Comparison of ENCODE assay signal across 2 fruit fly cellular contexts in the genomic region with DNA sequence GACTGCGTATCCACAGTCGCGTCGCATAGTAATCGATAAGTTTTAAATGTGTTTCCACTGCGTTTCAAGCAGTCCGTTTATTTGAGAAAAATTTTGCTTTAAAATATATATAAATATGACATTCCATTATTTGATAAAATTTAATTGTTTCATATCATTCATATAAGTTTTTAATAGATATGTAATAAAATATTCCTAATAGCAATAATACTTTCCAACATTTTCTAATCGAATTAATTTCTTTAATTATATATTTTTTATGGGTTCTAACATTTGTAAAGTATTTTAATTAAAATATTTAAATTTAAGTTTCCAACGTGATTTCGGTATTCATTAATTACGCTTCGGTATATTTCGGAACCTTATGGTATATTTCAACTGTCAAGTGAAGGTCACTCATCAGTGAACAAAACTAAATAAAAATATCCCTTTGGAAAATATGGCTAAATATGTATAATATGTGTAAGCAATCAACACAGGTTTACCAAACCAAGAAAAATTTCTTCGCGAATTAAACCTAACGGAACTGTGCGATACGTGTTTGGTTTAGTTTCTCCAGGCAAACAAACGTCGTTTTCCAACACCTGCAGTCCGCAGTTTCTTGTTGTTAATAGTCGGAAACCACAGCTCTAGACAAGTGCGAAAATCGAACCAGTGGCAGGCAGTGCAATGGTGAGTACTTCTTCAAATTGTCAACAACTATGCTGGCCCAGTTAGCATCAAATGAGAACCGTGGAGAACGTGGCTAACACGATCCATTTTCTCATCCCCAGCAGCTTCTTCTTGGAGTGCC.
TF ChIP-seq lines count a peak whose summit lies in the region.

Gene CG7739, minus strand, starts transcription at position 8 of the 793 bp plus-strand sequence.
Gene SCCRO, plus strand, starts transcription at position 370 of the 793 bp plus-strand sequence.

TF ChIP-seq in whole organism, embryonic, 481 proteins besides CTCF, POLR2A, EP300 and RAD21 (continued from another document and continues in another):
- peak; percentile 49 for TF ChIP-seq CG9797 (GFP tag; optimal IDR thresholded peaks at IDR 0.05; lab: Kevin White, UChicago)
- TF ChIP-seq CG7745 (tag; optimal IDR thresholded peaks at IDR 0.05; lab: Kevin White, UChicago), result no peak
- TF ChIP-seq psq (GFP tag; optimal IDR thresholded peaks at IDR 0.05; lab: Kevin White, UChicago), result peak; percentile 50
- no peak for TF ChIP-seq twi (tag; optimal IDR thresholded peaks at IDR 0.05; lab: Kevin White, UChicago)
- no peak for TF ChIP-seq mld (GFP tag; IDR thresholded peaks at IDR 0.05; lab: Robert Waterston, UW; ENCODE audit: partially characterized antibody)
- TF ChIP-seq CG13287 (GFP tag; IDR thresholded peaks at IDR 0.05; lab: Robert Waterston, UW; ENCODE audit: partially characterized antibody), result peak; percentile 76
- no peak for TF ChIP-seq CG7928 (GFP tag; optimal IDR thresholded peaks at IDR 0.05; lab: Kevin White, UChicago)
- TF ChIP-seq CG10274 (GFP tag; optimal IDR thresholded peaks at IDR 0.05; lab: Kevin White, UChicago), result no peak
- TF ChIP-seq dimm (GFP tag; IDR thresholded peaks at IDR 0.05; lab: Robert Waterston, UW), result no peak
- peak; percentile 49 for TF ChIP-seq B-H2 (GFP tag; optimal IDR thresholded peaks at IDR 0.05; lab: Kevin White, UChicago)
- TF ChIP-seq CG3163 (GFP tag; optimal IDR thresholded peaks at IDR 0.05; lab: Kevin White, UChicago), result no peak
- TF ChIP-seq Rx (GFP tag; IDR thresholded peaks at IDR 0.05; lab: Robert Waterston, UW), result peak; percentile 52; the same call in 1 of the 2 replicates
- TF ChIP-seq eve (GFP tag; optimal IDR thresholded peaks at IDR 0.05; lab: Kevin White, UChicago), result no peak
- TF ChIP-seq CG3847 (GFP tag; IDR thresholded peaks at IDR 0.05; lab: Robert Waterston, UW), result peak; percentile 53
- TF ChIP-seq pros (GFP tag; optimal IDR thresholded peaks at IDR 0.05; lab: Kevin White, UChicago), result no peak
- TF ChIP-seq CG6689 (GFP tag; IDR thresholded peaks at IDR 0.05; lab: Robert Waterston, UW), result peak; percentile 73
- peak; percentile 58 for TF ChIP-seq CG32772 (GFP tag; IDR thresholded peaks at IDR 0.05; lab: Robert Waterston, UW)
- peak; percentile 36 for TF ChIP-seq CG18764 (GFP tag; optimal IDR thresholded peaks at IDR 0.05; lab: Kevin White, UChicago)
- peak; percentile 71 for TF ChIP-seq CG15514 (GFP tag; optimal IDR thresholded peaks at IDR 0.05; lab: Kevin White, UChicago)
- TF ChIP-seq CG6683 (GFP tag; optimal IDR thresholded peaks at IDR 0.05; lab: Kevin White, UChicago), result no peak
- peak; percentile 1 for TF ChIP-seq CG18476 (GFP tag; optimal IDR thresholded peaks at IDR 0.05; lab: Kevin White, UChicago)
- no peak for TF ChIP-seq CG6654 (GFP tag; optimal IDR thresholded peaks at IDR 0.05; lab: Kevin White, UChicago)
- TF ChIP-seq zf30C (GFP tag; optimal IDR thresholded peaks at IDR 0.05; lab: Kevin White, UChicago), result no peak
- peak; percentile 82 for TF ChIP-seq vvl (GFP tag; IDR thresholded peaks at IDR 0.05; lab: Robert Waterston, UW)
- TF ChIP-seq bab2 (GFP tag; optimal IDR thresholded peaks at IDR 0.05; lab: Kevin White, UChicago), result no peak
- TF ChIP-seq CG3838 (GFP tag; optimal IDR thresholded peaks at IDR 0.05; lab: Kevin White, UChicago), result no peak
- TF ChIP-seq yki (optimal IDR thresholded peaks at IDR 0.05; lab: Kevin White, UChicago), result no peak
- TF ChIP-seq CG10543 (GFP tag; optimal IDR thresholded peaks at IDR 0.05; lab: Kevin White, UChicago), result peak; percentile 50
- no peak for TF ChIP-seq CG33213 (GFP tag; optimal IDR thresholded peaks at IDR 0.05; lab: Kevin White, UChicago)
- peak; percentile 60 for TF ChIP-seq CG9727 (GFP tag; optimal IDR thresholded peaks at IDR 0.05; lab: Kevin White, UChicago)
- TF ChIP-seq Dp (GFP tag; optimal IDR thresholded peaks at IDR 0.05; lab: Kevin White, UChicago), result peak; percentile 17
- no peak for TF ChIP-seq CG11093 (GFP tag; IDR thresholded peaks at IDR 0.05; lab: Robert Waterston, UW)
- no peak for TF ChIP-seq ATbp (GFP tag; optimal IDR thresholded peaks at IDR 0.05; lab: Kevin White, UChicago)
- 0 out of 2 replicates have a peak, but pooled peaks have one; percentile 27 for TF ChIP-seq toy (GFP tag; IDR thresholded peaks at IDR 0.05; lab: Robert Waterston, UW)
- TF ChIP-seq ranshi (GFP tag; IDR thresholded peaks at IDR 0.05; lab: Robert Waterston, UW), result peak; percentile 73; the same call in 1 of the 2 replicates
- no peak for TF ChIP-seq jing (GFP tag; optimal IDR thresholded peaks at IDR 0.05; lab: Kevin White, UChicago)
- peak; percentile 54 for TF ChIP-seq CG4424 (GFP tag; optimal IDR thresholded peaks at IDR 0.05; lab: Kevin White, UChicago)
- TF ChIP-seq CG5245 (GFP tag; optimal IDR thresholded peaks at IDR 0.05; lab: Kevin White, UChicago), result peak; percentile 44
- peak; percentile 58 for TF ChIP-seq CG8388 (GFP tag; optimal IDR thresholded peaks at IDR 0.05; lab: Kevin White, UChicago)
- TF ChIP-seq Doc2 (GFP tag; IDR thresholded peaks at IDR 0.05; lab: Robert Waterston, UW), result no peak
- peak; percentile 57; the same call in 1 of the 2 replicates for TF ChIP-seq CG11696 (GFP tag; IDR thresholded peaks at IDR 0.05; lab: Robert Waterston, UW)
- TF ChIP-seq Hr3 (GFP tag; optimal IDR thresholded peaks at IDR 0.05; lab: Kevin White, UChicago), result peak; percentile 48
- no peak for TF ChIP-seq CG7963 (GFP tag; IDR thresholded peaks at IDR 0.05; lab: Robert Waterston, UW; ENCODE audit: partially characterized antibody)
- peak; percentile 42 for TF ChIP-seq CG1603 (tag; optimal IDR thresholded peaks at IDR 0.05; lab: Kevin White, UChicago)
- no peak for TF ChIP-seq CG10462 (GFP tag; optimal IDR thresholded peaks at IDR 0.05; lab: Kevin White, UChicago)
- TF ChIP-seq Hr78 (GFP tag; optimal IDR thresholded peaks at IDR 0.05; lab: Kevin White, UChicago), result no peak
- no peak; the same call in 2 of the 3 replicates for TF ChIP-seq CG11560 (tag; IDR thresholded peaks at IDR 0.05; lab: Robert Waterston, UW)
- peak; percentile 24 for TF ChIP-seq CG1233 (GFP tag; optimal IDR thresholded peaks at IDR 0.05; lab: Kevin White, UChicago)
- no peak for TF ChIP-seq CG2202 (tag; optimal IDR thresholded peaks at IDR 0.05; lab: Kevin White, UChicago)
- no peak for TF ChIP-seq Stat92E (GFP tag; optimal IDR thresholded peaks at IDR 0.05; lab: Kevin White, UChicago)
- TF ChIP-seq BEAF-32 (GFP tag; optimal IDR thresholded peaks at IDR 0.05; lab: Kevin White, UChicago), result peak; percentile 67
- TF ChIP-seq Kr (GFP tag; optimal IDR thresholded peaks at IDR 0.05; lab: Kevin White, UChicago), result no peak
- TF ChIP-seq sob (GFP tag; IDR thresholded peaks at IDR 0.05; lab: Robert Waterston, UW), result peak; percentile 70
- TF ChIP-seq Doc3 (GFP tag; IDR thresholded peaks at IDR 0.05; lab: Robert Waterston, UW; ENCODE audit: partially characterized antibody), result no peak
- TF ChIP-seq CG6175 (GFP tag; IDR thresholded peaks at IDR 0.05; lab: Robert Waterston, UW), result no peak
- TF ChIP-seq CG34376 (GFP tag; optimal IDR thresholded peaks at IDR 0.05; lab: Kevin White, UChicago), result peak; percentile 3
- 0 out of 2 replicates have a peak, but pooled peaks have one; percentile 15 for TF ChIP-seq CG14667 (GFP tag; IDR thresholded peaks at IDR 0.05; lab: Robert Waterston, UW)
- no peak for TF ChIP-seq gsb (GFP tag; IDR thresholded peaks at IDR 0.05; lab: Robert Waterston, UW)
- TF ChIP-seq inv (GFP tag; IDR thresholded peaks at IDR 0.05; lab: Robert Waterston, UW; ENCODE audit: partially characterized antibody), result peak; percentile 52; the same call in 1 of the 2 replicates
- no peak for TF ChIP-seq pfk (GFP tag; optimal IDR thresholded peaks at IDR 0.05; lab: Kevin White, UChicago)

TF ChIP-seq in whole organism, prepupa, 60 proteins besides CTCF, POLR2A, EP300 and RAD21 (continued from another document):
- TF ChIP-seq CG8119 (GFP tag; IDR thresholded peaks at IDR 0.05; lab: Robert Waterston, UW) (peak; percentile 57; the same call in 2 of the 3 replicates), CG6792 (GFP tag; optimal IDR thresholded peaks at IDR 0.05; lab: Kevin White, UChicago) (no peak), CG6276 (GFP tag; optimal IDR thresholded peaks at IDR 0.05; lab: Kevin White, UChicago) (no peak), Sox14 (GFP tag; optimal IDR thresholded peaks at IDR 0.05; lab: Kevin White, UChicago) (peak; percentile 25), CG8319 (GFP tag; optimal IDR thresholded peaks at IDR 0.05; lab: Kevin White, UChicago) (no peak), CG32006 (GFP tag; optimal IDR thresholded peaks at IDR 0.05; lab: Kevin White, UChicago) (no peak), Lpt (GFP tag; optimal IDR thresholded peaks at IDR 0.05; lab: Kevin White, UChicago) (no peak), svp (GFP tag; lab: Kevin White, UChicago) (peak; percentile 71)
